Worm (Caenorhabditis elegans) whole organism, young adult: ENCODE results near the gene C45G9.15.

ENCODE experiments used
- Y56A3A.18 ChIP-seq: fragments of 200-800 bp; sonication (Bioruptor generic); IDR thresholded peaks from 2 replicates; pipeline ENCODE4 v1.3.6; 2022; ENCODE audit warnings: missing genetic modification reagents, missing genetic modification characterization, missing compliant biosample characterization
- athp-1 ChIP-seq: sonication (generic microtip); optimal IDR thresholded peaks from 2 replicates; lab custom pipeline; 2017; ENCODE audit warnings: mild to moderate bottlenecking, missing genetic modification characterization, missing compliant biosample characterization
- cebp-2 ChIP-seq: fragments of 200-800 bp; sonication (Bioruptor generic); IDR thresholded peaks from 2 replicates; pipeline ENCODE4 v1.3.6; 2022; ENCODE audit warnings: missing genetic modification characterization, missing compliant biosample characterization
- ceh-58 ChIP-seq: fragments of 200-800 bp; sonication (Bioruptor generic); IDR thresholded peaks from 2 replicates; pipeline ENCODE4 v1.3.6; 2022; ENCODE audit warnings: missing genetic modification characterization, missing compliant biosample characterization
- ekl-4 ChIP-seq: fragments of 200-800 bp; sonication (Bioruptor generic); IDR thresholded peaks from 2 replicates; pipeline ENCODE4 v1.3.6; 2022; ENCODE audit warnings: missing genetic modification reagents, missing genetic modification characterization, missing compliant biosample characterization
- hlh-12 ChIP-seq: sonication (generic microtip); optimal IDR thresholded peaks from 2 replicates; lab custom pipeline; 2016; ENCODE audit warnings: missing genetic modification characterization, missing compliant biosample characterization
- nhr-90 ChIP-seq: sonication (generic microtip); optimal IDR thresholded peaks from 2 replicates; lab custom pipeline; 2016; ENCODE audit warnings: missing genotype, mild to moderate bottlenecking, missing genetic modification characterization, missing compliant biosample characterization
- unc-62 ChIP-seq: fragments of 150-350 bp; optimal IDR thresholded peaks from 2 replicates; lab custom pipeline; 2014; ENCODE audit warnings: missing biosample characterization, missing genetic modification reagents, missing genetic modification characterization
- zim-3 ChIP-seq: sonication (generic microtip); optimal IDR thresholded peaks from 2 replicates; lab custom pipeline; 2017; ENCODE audit warnings: mild to moderate bottlenecking, missing genetic modification characterization, moderate library complexity, missing compliant biosample characterization

DNA sequence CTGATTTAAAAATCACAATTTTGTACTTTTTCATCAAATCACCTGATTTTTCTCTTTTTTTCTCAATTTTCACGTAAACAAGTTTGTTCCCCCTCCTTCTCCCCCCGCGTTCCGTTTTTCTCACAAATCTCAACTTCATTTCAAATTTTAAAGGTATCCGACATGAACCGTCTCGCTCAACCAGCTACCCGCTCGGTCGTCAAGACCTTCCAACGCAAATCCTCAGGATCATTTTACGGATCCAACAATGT is 29.6 kb upstream of the C45G9.15 start, which contains the start of gene cox-6A:
- no peak for TF ChIP-seq unc-62 (GFP tag; lab: Kevin White, UChicago)
- no peak for TF ChIP-seq cebp-2
- TF ChIP-seq athp-1 (tag; lab: Kevin White, UChicago), result no peak
- no peak for TF ChIP-seq ceh-58 (GFP tag; lab: Robert Waterston, UW)
- no peak for TF ChIP-seq nhr-90 (tag; lab: Kevin White, UChicago)
- TF ChIP-seq Y56A3A.18, result no peak
- no peak for TF ChIP-seq hlh-12 (tag; lab: Kevin White, UChicago)
- TF ChIP-seq ekl-4 (GFP tag; lab: Robert Waterston, UW), result no peak
- TF ChIP-seq zim-3 (tag; lab: Kevin White, UChicago), result no peak
